Worm (Caenorhabditis elegans) whole organism, L4 larva: ENCODE results near the gene pycr-1.

Source experiments
- D1046.2 ChIP-seq: fragments of 200-800 bp; sonication (Bioruptor generic); IDR thresholded peaks from 2 replicates; pipeline ENCODE4 v1.3.6; 2022; ENCODE audit warnings: missing genetic modification characterization, missing compliant biosample characterization
- T20F7.1 ChIP-seq: fragments of 200-800 bp; sonication (Bioruptor generic); optimal IDR thresholded peaks from 2 replicates; lab custom pipeline; 2018; ENCODE audit warnings: mild to moderate bottlenecking, missing genetic modification characterization, missing compliant biosample characterization
- T26A8.4 ChIP-seq: fragments of 200-800 bp; sonication (Bioruptor generic); IDR thresholded peaks from 2 replicates; pipeline ENCODE4 v1.3.6; 2022; ENCODE audit warnings: missing genetic modification characterization, missing compliant biosample characterization
- Y105C5A.15 ChIP-seq: fragments of 200-800 bp; sonication (Bioruptor generic); IDR thresholded peaks from 2 replicates; pipeline ENCODE4 v1.3.6; 2022; ENCODE audit warnings: missing genetic modification characterization, missing compliant biosample characterization
- Y5F2A.4 ChIP-seq: fragments of 200-800 bp; sonication (Bioruptor generic); optimal IDR thresholded peaks from 2 replicates; lab custom pipeline; 2018; ENCODE audit warnings: mild to moderate bottlenecking, missing genetic modification characterization, missing compliant biosample characterization
- ZK546.5 ChIP-seq, 2 experiments: sonication (generic microtip); optimal IDR thresholded peaks; 2 replicates each; lab custom pipeline; 2017; ENCODE audit warnings: missing biosample characterization in 2 of 2, missing genetic modification characterization in 2 of 2
- aha-1 ChIP-seq: fragments of 150-350 bp; peaks from one replicate; lab custom pipeline; 2014; ENCODE audit warnings: missing biosample characterization, missing genetic modification characterization
- arid-1 ChIP-seq: fragments of 200-800 bp; sonication (Bioruptor generic); conservative IDR thresholded peaks from 2 replicates; pipeline ENCODE4 v1.3.6; 2022; ENCODE audit warnings: missing genetic modification reagents, missing genetic modification characterization, missing compliant biosample characterization
- attf-4 ChIP-seq: sonication (generic microtip); optimal IDR thresholded peaks from 3 replicates; lab custom pipeline; 2017; ENCODE audit warnings: missing biosample characterization, missing genetic modification characterization
- ceh-44 ChIP-seq: fragments of 200-800 bp; sonication (Bioruptor generic); IDR thresholded peaks from 2 replicates; pipeline ENCODE4 v1.3.6; 2022; ENCODE audit warnings: missing genetic modification reagents, missing genetic modification characterization, missing compliant biosample characterization
- ces-1 ChIP-seq: fragments of 150-350 bp; sonication (generic microtip); optimal IDR thresholded peaks from 4 replicates; lab custom pipeline; 2014; ENCODE audit warnings: missing biosample characterization, missing genetic modification reagents, missing genetic modification characterization
- cey-2 ChIP-seq: sonication (generic microtip); optimal IDR thresholded peaks from 3 replicates; lab custom pipeline; 2017; ENCODE audit warnings: missing genetic modification characterization, mild to moderate bottlenecking, missing compliant biosample characterization, antibody characterized with exemption, borderline replicate concordance; ENCODE audit not compliant: insufficient read depth
- ctbp-1 ChIP-seq: fragments of 200-800 bp; sonication (Bioruptor generic); IDR thresholded peaks from 2 replicates; pipeline ENCODE4 v1.3.6; 2022; ENCODE audit warnings: missing genetic modification reagents, missing genetic modification characterization, missing compliant biosample characterization
- daf-12 ChIP-seq: fragments of 150-350 bp; optimal IDR thresholded peaks from 2 replicates; lab custom pipeline; 2014; ENCODE audit warnings: missing biosample characterization, missing genetic modification reagents, missing genetic modification characterization
- daf-8 ChIP-seq: fragments of 200-800 bp; sonication (Bioruptor generic); IDR thresholded peaks from 2 replicates; pipeline ENCODE4 v1.3.6; 2022; ENCODE audit warnings: missing genetic modification characterization, missing compliant biosample characterization
- egl-27 ChIP-seq: sonication (generic microtip); optimal IDR thresholded peaks from 3 replicates; lab custom pipeline; 2017; ENCODE audit warnings: missing biosample characterization, missing genetic modification reagents, missing genetic modification characterization
- egl-43 ChIP-seq: fragments of 200-800 bp; sonication (Bioruptor generic); IDR thresholded peaks from 2 replicates; pipeline ENCODE4 v1.3.6; 2022; ENCODE audit warnings: missing genetic modification reagents, missing genetic modification characterization, missing compliant biosample characterization
- gei-8 ChIP-seq: fragments of 200-800 bp; sonication (Bioruptor generic); optimal IDR thresholded peaks from 2 replicates; lab custom pipeline; 2018; ENCODE audit warnings: mild to moderate bottlenecking, missing genetic modification characterization, missing compliant biosample characterization
- hif-1 ChIP-seq, 2 experiments: sonication (generic microtip); optimal IDR thresholded peaks; 2 replicates each; lab custom pipeline; 2016 to 2017; ENCODE audit warnings: missing compliant biosample characterization in 2 of 2, missing genetic modification characterization in 2 of 2, missing genetic modification reagents in 2 of 2, missing genotype in 2 of 2, mild to moderate bottlenecking in 1 of 2
- hlh-30 ChIP-seq: sonication (generic microtip); optimal IDR thresholded peaks from 2 replicates; lab custom pipeline; 2017; ENCODE audit warnings: antibody characterized with exemption, mild to moderate bottlenecking, missing genetic modification characterization, missing compliant biosample characterization; ENCODE audit not compliant: insufficient read depth
- jun-1 ChIP-seq: fragments of 150-350 bp; optimal IDR thresholded peaks from 2 replicates; lab custom pipeline; 2014; ENCODE audit warnings: missing biosample characterization, missing genetic modification reagents, missing genetic modification characterization
- lim-7 ChIP-seq: fragments of 200-800 bp; sonication (Bioruptor generic); IDR thresholded peaks from 2 replicates; pipeline ENCODE4 v1.3.6; 2022; ENCODE audit warnings: missing genetic modification characterization, missing compliant biosample characterization
- lin-1 ChIP-seq: fragments of 200-800 bp; sonication (Bioruptor generic); IDR thresholded peaks from 2 replicates; pipeline ENCODE4 v1.3.6; 2022; ENCODE audit warnings: missing genetic modification reagents, missing genetic modification characterization, missing compliant biosample characterization
- lin-29 ChIP-seq: fragments of 200-800 bp; sonication (Bioruptor generic); IDR thresholded peaks from 2 replicates; pipeline ENCODE4 v1.3.6; 2022; ENCODE audit warnings: missing genetic modification reagents, missing genetic modification characterization, missing compliant biosample characterization
- lin-39 ChIP-seq: fragments of 150-350 bp; optimal IDR thresholded peaks from 2 replicates; lab custom pipeline; 2014; ENCODE audit warnings: missing biosample characterization, missing genetic modification reagents, missing genetic modification characterization
- lir-3 ChIP-seq: sonication (generic microtip); optimal IDR thresholded peaks from 2 replicates; lab custom pipeline; 2016; ENCODE audit warnings: mild to moderate bottlenecking, missing genetic modification characterization, missing compliant biosample characterization
- lsy-2 ChIP-seq, 2 experiments: fragments of 150-350 bp in 1 of 2; sonication (generic microtip) in 1 of 2; optimal IDR thresholded peaks; 2 replicates each; lab custom pipeline; 2014 to 2017; ENCODE audit warnings: missing biosample characterization in 2 of 2, missing genetic modification characterization in 2 of 2
- mdl-1 ChIP-seq, 2 experiments: fragments of 150-350 bp in 1 of 2; sonication (generic microtip) in 1 of 2; optimal IDR thresholded peaks; 2 replicates each; lab custom pipeline; 2014 to 2017; ENCODE audit warnings: missing biosample characterization in 2 of 2, missing genetic modification characterization in 2 of 2
- mep-1 ChIP-seq: fragments of 150-350 bp; sonication (generic microtip); optimal IDR thresholded peaks from 3 replicates; lab custom pipeline; 2014; ENCODE audit warnings: missing biosample characterization, missing genetic modification characterization
- nhr-111 ChIP-seq: fragments of 200-800 bp; sonication (Bioruptor generic); optimal IDR thresholded peaks from 2 replicates; lab custom pipeline; 2018; ENCODE audit warnings: mild to moderate bottlenecking, missing genetic modification characterization, missing compliant biosample characterization
- nhr-237 ChIP-seq: sonication (generic microtip); optimal IDR thresholded peaks from 2 replicates; lab custom pipeline; 2017; ENCODE audit warnings: missing biosample characterization, missing genetic modification characterization
- nhr-25 ChIP-seq: sonication (generic microtip); optimal IDR thresholded peaks from 2 replicates; lab custom pipeline; 2017; ENCODE audit warnings: missing genetic modification characterization, mild to moderate bottlenecking, missing compliant biosample characterization, antibody characterized with exemption, moderate library complexity, borderline replicate concordance; ENCODE audit not compliant: insufficient read depth
- nhr-28 ChIP-seq: fragments of 150-350 bp; optimal IDR thresholded peaks from 2 replicates; lab custom pipeline; 2014; ENCODE audit warnings: missing biosample characterization, missing genetic modification characterization
- nhr-6 ChIP-seq: fragments of 150-350 bp; optimal IDR thresholded peaks from 2 replicates; lab custom pipeline; 2014; ENCODE audit warnings: missing biosample characterization, missing genetic modification characterization
- nhr-76 ChIP-seq: fragments of 150-350 bp; optimal IDR thresholded peaks from 2 replicates; lab custom pipeline; 2014; ENCODE audit warnings: missing biosample characterization, missing genetic modification characterization
- set-16 ChIP-seq: fragments of 200-800 bp; sonication (Bioruptor generic); IDR thresholded peaks from 2 replicates; pipeline ENCODE4 v1.3.6; 2022; ENCODE audit warnings: missing genetic modification reagents, missing genetic modification characterization, missing compliant biosample characterization
- snpc-1.2 ChIP-seq: fragments of 200-800 bp; sonication (Bioruptor generic); IDR thresholded peaks from 2 replicates; pipeline ENCODE4 v1.3.6; 2022; ENCODE audit warnings: missing genetic modification reagents, missing genetic modification characterization, missing compliant biosample characterization
- tag-97 ChIP-seq: fragments of 200-800 bp; sonication (Bioruptor generic); IDR thresholded peaks from 2 replicates; pipeline ENCODE4 v1.3.6; 2022; ENCODE audit warnings: missing genetic modification characterization, missing compliant biosample characterization
- unc-130 ChIP-seq: sonication (generic microtip); optimal IDR thresholded peaks from 2 replicates; lab custom pipeline; 2016; ENCODE audit warnings: missing genetic modification reagents, missing genetic modification characterization, missing compliant biosample characterization
- unc-39 ChIP-seq: sonication (generic microtip); optimal IDR thresholded peaks from 2 replicates; lab custom pipeline; 2017; ENCODE audit warnings: missing biosample characterization, missing genetic modification characterization
- vab-7 ChIP-seq: fragments of 200-800 bp; sonication (Bioruptor generic); IDR thresholded peaks from 2 replicates; pipeline ENCODE4 v1.3.6; 2022; ENCODE audit warnings: missing genetic modification reagents, missing genetic modification characterization, missing compliant biosample characterization
- zag-1 ChIP-seq: fragments of 150-350 bp; optimal IDR thresholded peaks from 2 replicates; lab custom pipeline; 2014; ENCODE audit warnings: missing biosample characterization, missing genetic modification characterization
- zfp-3 ChIP-seq: fragments of 200-800 bp; sonication (Bioruptor generic); conservative IDR thresholded peaks from 2 replicates; pipeline ENCODE4 v1.3.6; 2022; ENCODE audit warnings: missing genetic modification reagents, missing genetic modification characterization, missing compliant biosample characterization
- zip-2 ChIP-seq: fragments of 150-350 bp; optimal IDR thresholded peaks from 2 replicates; lab custom pipeline; 2014; ENCODE audit warnings: missing biosample characterization, missing genetic modification characterization

Gene pycr-1

DNA sequence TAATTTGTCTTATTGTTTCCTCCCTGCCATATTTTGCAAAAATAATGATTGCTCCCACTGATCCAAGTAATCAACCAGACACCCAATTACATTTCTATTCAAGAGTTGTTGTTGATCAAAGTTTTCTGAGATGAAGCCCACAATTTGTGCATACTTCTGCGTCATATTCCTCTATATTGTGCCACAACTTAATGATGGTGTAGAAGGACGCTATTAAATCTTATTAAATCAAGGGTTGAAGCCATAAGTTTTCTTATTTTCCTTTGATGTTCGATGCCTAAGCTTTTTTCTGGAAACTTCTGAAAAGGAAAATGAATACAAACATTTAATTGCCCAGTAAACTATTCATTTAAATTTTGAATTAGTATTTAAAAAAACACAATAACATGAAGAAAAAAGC lies 22.1 kb downstream of the pycr-1 start:
- TF ChIP-seq aha-1 (tag; lab: Kevin White, UChicago) (peak; percentile 98), zag-1 (tag; lab: Kevin White, UChicago) (no peak), vab-7 (GFP tag; lab: Robert Waterston, UW) (no peak), set-16 (GFP tag; lab: Robert Waterston, UW) (no peak), lim-7 (GFP tag; lab: Robert Waterston, UW) (no peak), unc-130 (GFP tag; lab: Kevin White, UChicago) (no peak), egl-27 (tag; lab: Kevin White, UChicago) (no peak), hif-1 (tag; optimal IDR thresholded peaks at IDR 0.05; lab: Kevin White, UChicago) (no peak), cey-2 (tag; lab: Kevin White, UChicago) (no peak), snpc-1.2 (GFP tag; lab: Robert Waterston, UW) (no peak), zfp-3 (GFP tag; lab: Robert Waterston, UW) (0 out of 2 replicates have a peak, but pooled peaks have one; percentile 25), nhr-28 (tag; lab: Kevin White, UChicago) (no peak), nhr-111 (GFP tag; lab: Kevin White, UChicago) (no peak)

DNA sequence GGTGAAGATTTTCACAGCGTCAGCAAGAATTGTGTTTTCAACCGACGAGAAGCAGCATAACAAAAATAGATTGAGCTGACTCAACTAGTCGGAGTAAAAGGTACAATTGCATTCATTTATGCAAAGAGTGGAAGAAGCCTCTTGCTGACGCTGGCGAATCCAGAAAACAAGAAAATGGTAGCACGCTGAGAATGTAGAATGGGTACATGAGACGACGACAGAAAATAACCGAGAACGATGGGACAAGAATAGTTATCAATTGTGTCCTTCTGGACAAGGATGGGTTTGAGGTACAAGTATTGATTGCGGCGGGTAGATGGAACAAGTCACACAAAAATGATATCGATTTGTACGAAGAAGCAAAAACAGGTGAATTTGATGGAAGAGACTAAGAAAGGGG lies 22.8 kb downstream of the pycr-1 start:
- TF ChIP-seq nhr-25 (tag; lab: Kevin White, UChicago) (peak; percentile 5), cey-2 (tag; lab: Kevin White, UChicago) (no peak), T26A8.4 (GFP tag; lab: Robert Waterston, UW) (0 out of 2 replicates have a peak, but pooled peaks have one; percentile 16), gei-8 (GFP tag; lab: Kevin White, UChicago) (peak; percentile 21)

DNA sequence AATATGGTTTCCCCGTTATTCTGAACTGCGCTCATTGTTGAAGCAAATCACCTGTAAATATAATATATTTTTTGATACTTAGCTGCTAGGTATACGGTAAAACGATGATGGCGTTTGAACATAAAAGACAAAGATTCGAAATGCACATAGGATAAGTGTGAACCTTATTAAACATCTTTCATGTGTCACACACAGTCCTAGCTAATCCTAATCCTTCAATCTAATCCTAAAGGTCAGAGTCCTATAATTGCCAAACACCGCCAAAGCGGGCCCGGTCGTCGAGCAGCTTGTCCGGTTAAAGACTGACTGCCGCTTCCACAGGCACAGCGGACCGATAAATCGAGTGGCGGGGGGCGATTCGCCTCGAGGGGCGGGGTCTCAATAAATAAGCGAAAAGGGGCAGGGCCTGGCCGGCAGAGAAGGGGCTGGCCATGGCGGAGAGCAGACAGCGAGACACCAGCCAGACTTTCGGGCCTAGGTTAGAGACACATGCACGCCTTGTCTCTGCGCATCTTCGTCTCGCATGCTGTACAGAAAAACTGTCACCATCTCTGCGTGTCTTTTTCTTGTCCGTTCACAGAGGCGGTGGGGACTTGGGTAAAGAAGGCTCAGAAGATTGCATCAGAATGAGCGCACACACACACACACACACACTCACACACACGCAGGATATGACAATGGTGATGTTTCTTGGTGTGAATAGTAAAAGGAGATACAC lies 25.2 kb downstream of the pycr-1 start, which contains the start of gene F57G12.1:
Gene F57G12.1 (minus strand): TSS at position 51 of the 718 bp plus-strand sequence.
- TF ChIP-seq unc-130 (GFP tag; lab: Kevin White, UChicago) = no peak
- TF ChIP-seq hlh-30 (tag; lab: Kevin White, UChicago) = peak; percentile 85
- TF ChIP-seq tag-97 = no peak
- peak; percentile 34; the same call in 1 of the 2 replicates for TF ChIP-seq lin-1 (GFP tag; lab: Robert Waterston, UW)
- peak; percentile 58 for TF ChIP-seq arid-1
- no peak for TF ChIP-seq nhr-76 (tag; lab: Kevin White, UChicago)
- no peak for TF ChIP-seq ZK546.5 (tag; optimal IDR thresholded peaks at IDR 0.05; lab: Kevin White, UChicago)
- TF ChIP-seq T20F7.1 (GFP tag; lab: Kevin White, UChicago) = no peak
- TF ChIP-seq nhr-111 (GFP tag; lab: Kevin White, UChicago) = no peak
- TF ChIP-seq ctbp-1 = peak; percentile 71; the same call in 1 of the 2 replicates
- TF ChIP-seq mdl-1 (tag; optimal IDR thresholded peaks at IDR 0.05; lab: Kevin White, UChicago) = peak; percentile 70 to 87
- no peak for TF ChIP-seq ces-1
- TF ChIP-seq lir-3 (tag; lab: Kevin White, UChicago) = no peak
- no peak for TF ChIP-seq Y5F2A.4 (GFP tag; lab: Kevin White, UChicago)
- TF ChIP-seq nhr-6 (tag; lab: Kevin White, UChicago) = peak; percentile 69
- TF ChIP-seq lim-7 (GFP tag; lab: Robert Waterston, UW) = no peak
- no peak for TF ChIP-seq zip-2 (tag; lab: Kevin White, UChicago)
- TF ChIP-seq attf-4 (tag; lab: Kevin White, UChicago) = no peak
- no peak for TF ChIP-seq lin-29 (GFP tag; lab: Robert Waterston, UW)
- TF ChIP-seq daf-8 = no peak
- TF ChIP-seq mep-1 (tag; lab: Kevin White, UChicago) = peak; percentile 91
- no peak for TF ChIP-seq lin-39 (tag; lab: Kevin White, UChicago)
- TF ChIP-seq lsy-2 (tag; optimal IDR thresholded peaks at IDR 0.05; lab: Kevin White, UChicago) = peak; percentile 1 to 51
- TF ChIP-seq T26A8.4 (GFP tag; lab: Robert Waterston, UW) = 0 out of 2 replicates have a peak, but pooled peaks have one; percentile 15
- TF ChIP-seq nhr-237 (tag; lab: Kevin White, UChicago) = no peak
- TF ChIP-seq vab-7 (GFP tag; lab: Robert Waterston, UW) = 0 out of 2 replicates have a peak, but pooled peaks have one; percentile 41
- TF ChIP-seq D1046.2 (GFP tag; lab: Robert Waterston, UW) = no peak
- no peak for TF ChIP-seq daf-12 (tag; lab: Kevin White, UChicago)
- no peak for TF ChIP-seq gei-8 (GFP tag; lab: Kevin White, UChicago)
- TF ChIP-seq jun-1 (tag; lab: Kevin White, UChicago) = no peak
- TF ChIP-seq Y105C5A.15 (GFP tag; lab: Robert Waterston, UW) = no peak
- TF ChIP-seq ceh-44 (GFP tag; lab: Robert Waterston, UW) = no peak
- peak; percentile 87 for TF ChIP-seq egl-43 (GFP tag; lab: Robert Waterston, UW)
- peak; percentile 62 for TF ChIP-seq nhr-28 (tag; lab: Kevin White, UChicago)
- TF ChIP-seq unc-39 = no peak
